Worm (Caenorhabditis elegans): ENCODE results near the gene ZK1248.15.
A peak's percentile ranks its signal among the peaks of the same experiment; 100 is the strongest.
"Not testable (repeated sequence)": the region's sequence is repeated elsewhere in the genome, so short reads cannot be mapped to it uniquely, and the experiment has no call there.

ZK1248.15 gene

DNA sequence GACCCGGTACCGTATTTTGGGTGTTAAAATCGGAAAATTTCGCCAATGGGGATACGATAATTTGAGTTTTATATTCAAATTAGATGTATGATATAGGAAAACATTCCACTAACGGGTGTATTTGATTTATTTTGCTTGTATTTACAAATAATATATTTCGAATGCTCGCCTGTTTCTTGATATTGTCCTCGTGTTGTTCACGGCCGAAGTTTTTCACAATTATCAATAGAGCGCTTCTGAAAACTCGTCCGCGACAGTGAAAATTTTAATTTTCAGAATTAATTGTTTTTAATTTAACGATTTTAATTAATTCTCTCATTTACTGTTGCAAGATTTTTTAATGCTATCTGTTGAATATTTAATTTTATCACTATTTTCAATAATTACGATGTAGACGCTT is 18.7 kb downstream of the ZK1248.15 start (continued):
- TF ChIP-seq dmd-9 (GFP tag; IDR thresholded peaks at IDR 0.05), result 0 out of 2 replicates have a peak, but pooled peaks have one; percentile 40

DNA sequence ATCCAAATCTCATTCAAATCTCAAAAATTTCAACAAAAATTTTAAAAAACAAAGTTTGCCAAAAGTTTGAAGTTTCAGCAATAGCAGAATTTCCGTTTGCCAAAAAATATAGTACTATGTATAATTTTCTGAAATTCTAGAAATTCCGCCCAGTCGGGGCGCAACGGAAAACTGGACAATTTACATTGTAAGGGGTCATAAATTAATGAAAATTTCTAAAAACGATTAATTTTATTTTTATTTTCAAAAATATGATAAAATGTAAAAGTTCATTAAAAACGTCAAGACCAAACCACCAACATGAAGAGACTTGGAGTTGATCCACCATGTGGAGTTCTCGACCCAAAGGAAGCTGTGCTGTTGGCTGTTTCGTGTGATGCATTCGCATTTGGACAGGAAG is 20.1 kb downstream of the ZK1248.15 start, which contains the start of gene ZK1248.4:
Gene ZK1248.4, plus strand, starts transcription at position 301 of the 400 bp plus-strand sequence.
- no peak for TF ChIP-seq nhr-11 (tag; optimal IDR thresholded peaks at IDR 0.05)
- TF ChIP-seq ces-1 (GFP tag; optimal IDR thresholded peaks at IDR 0.05), result no peak
- TF ChIP-seq ZK337.2 (GFP tag; IDR thresholded peaks at IDR 0.05), result no peak
- TF ChIP-seq ctbp-1 (GFP tag; IDR thresholded peaks at IDR 0.05), result no peak
- TF ChIP-seq fkh-10 (GFP tag; optimal IDR thresholded peaks at IDR 0.05), result no peak
- no peak for TF ChIP-seq nhr-102 (tag; optimal IDR thresholded peaks at IDR 0.05)

- no peak for TF ChIP-seq nhr-102 (tag; optimal IDR thresholded peaks at IDR 0.05)
- no peak for TF ChIP-seq nhr-25 (tag; optimal IDR thresholded peaks at IDR 0.05; ENCODE audit: borderline replicate concordance, insufficient read depth)
- TF ChIP-seq snpc-1.2 (GFP tag; IDR thresholded peaks at IDR 0.05), result no peak
These were observed 22.0 kb downstream of the ZK1248.15 start, which contains the start of gene ZK1248.20 for ce11 chrII:5816346-5816745. ZK1248.20 (plus strand) TSS chrII:5816646.

ce11 chrII:5815382-5815781 is 23.0 kb downstream of the ZK1248.15 start, which contains the start of gene wago-5:
wago-5 (minus strand) TSS chrII:5815482.
- TF ChIP-seq spr-3 (GFP tag; optimal IDR thresholded peaks at IDR 0.05); mdt-29 (GFP tag; IDR thresholded peaks at IDR 0.05); nhr-11 (tag; optimal IDR thresholded peaks at IDR 0.05): not testable (repeated sequence)

DNA sequence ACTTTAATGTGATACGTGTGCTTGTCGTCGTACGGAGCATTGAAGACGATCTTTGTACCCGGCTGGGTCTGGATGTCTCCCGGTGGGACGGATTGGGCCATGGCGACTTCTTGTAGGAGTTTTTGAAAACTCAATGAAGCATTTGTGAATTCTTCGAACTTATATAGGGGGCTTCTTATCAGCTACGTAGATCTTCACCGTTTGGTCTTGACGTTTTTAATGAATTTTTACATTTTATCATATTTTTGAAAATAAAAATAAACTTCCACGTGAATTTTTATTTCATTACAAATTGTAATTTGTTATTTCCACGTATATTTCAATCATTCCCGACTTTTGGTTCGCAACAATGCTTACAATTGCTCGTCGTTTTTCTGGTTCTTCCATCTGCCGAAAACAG is 28.1 kb downstream of the ZK1248.15 start, which contains the start of the genes msp-64 and ZK1248.5:
Gene msp-64, minus strand, starts transcription at position 101 of the 400 bp plus-strand sequence.
Gene ZK1248.5, plus strand, starts transcription at position 285 of the 400 bp plus-strand sequence.
- no peak for TF ChIP-seq nhr-11 (tag; optimal IDR thresholded peaks at IDR 0.05)
- no peak for TF ChIP-seq aly-2 (tag; optimal IDR thresholded peaks at IDR 0.05)
- TF ChIP-seq ceh-20 (GFP tag; IDR thresholded peaks at IDR 0.05), result no peak
- TF ChIP-seq nhr-102 (tag; optimal IDR thresholded peaks at IDR 0.05), result no peak
- no peak for TF ChIP-seq unc-62 (GFP tag; optimal IDR thresholded peaks at IDR 0.05 in 1 of 2)
- no peak for TF ChIP-seq unc-62 (tag; optimal IDR thresholded peaks at IDR 0.05)
- TF ChIP-seq mep-1 (tag; optimal IDR thresholded peaks at IDR 0.05), result no peak
- TF ChIP-seq zip-11 (GFP tag; IDR thresholded peaks at IDR 0.05), result no peak
- no peak for TF ChIP-seq nhr-41 (GFP tag; IDR thresholded peaks at IDR 0.05)
- no peak for TF ChIP-seq ceh-32 (tag; optimal IDR thresholded peaks at IDR 0.05; ENCODE audit: poor library complexity)
- no peak for TF ChIP-seq F37D6.2 (tag; optimal IDR thresholded peaks at IDR 0.05)
- TF ChIP-seq snpc-1.2 (GFP tag; IDR thresholded peaks at IDR 0.05), result no peak
- TF ChIP-seq R02D3.7 (tag; optimal IDR thresholded peaks at IDR 0.05), result no peak
- no peak for TF ChIP-seq hmg-1.1 (GFP tag; IDR thresholded peaks at IDR 0.05)
- TF ChIP-seq ces-1 (GFP tag; optimal IDR thresholded peaks at IDR 0.05), result no peak

DNA sequence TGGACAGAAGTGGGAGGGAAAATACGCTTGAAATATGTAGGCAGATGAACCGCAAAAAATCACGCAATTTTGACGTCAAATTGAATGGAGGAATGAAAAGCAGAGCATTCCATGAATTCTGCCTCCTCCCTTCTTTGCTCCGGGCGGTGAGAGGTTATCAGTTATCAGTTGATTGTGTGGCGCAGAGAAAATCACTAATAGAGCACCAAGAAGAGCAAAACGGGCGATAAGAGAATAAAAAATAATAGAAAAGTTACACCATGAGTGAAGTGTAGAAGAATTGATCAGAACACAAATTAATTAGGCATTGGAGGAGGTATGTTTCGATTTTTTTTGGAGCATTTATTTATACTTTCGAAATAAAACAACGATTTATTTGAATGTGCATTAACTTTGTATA is 31.8 kb downstream of the ZK1248.15 start:
- TF ChIP-seq unc-39 (tag; optimal IDR thresholded peaks at IDR 0.05) (no peak), mep-1 (tag; optimal IDR thresholded peaks at IDR 0.05) (no peak), F44E2.7 (GFP tag; IDR thresholded peaks at IDR 0.05) (no peak), dmd-9 (GFP tag; IDR thresholded peaks at IDR 0.05) (no peak), mxl-3 (GFP tag; optimal IDR thresholded peaks at IDR 0.05) (no peak), daf-12 (tag; optimal IDR thresholded peaks at IDR 0.05) (no peak), dmd-8 (GFP tag; IDR thresholded peaks at IDR 0.05) (no peak), pha-4 (GFP tag; IDR thresholded peaks at IDR 0.05) (no peak), pha-4 (tag; optimal IDR thresholded peaks at IDR 0.05) (no peak), nhr-11 (tag; optimal IDR thresholded peaks at IDR 0.05) (no peak), lin-1 (GFP tag; IDR thresholded peaks at IDR 0.05) (0 out of 2 replicates have a peak, but pooled peaks have one; percentile 26), ztf-11 (tag; optimal IDR thresholded peaks at IDR 0.05) (no peak), F10B5.3 (tag; optimal IDR thresholded peaks at IDR 0.05) (no peak), madf-5 (GFP tag; IDR thresholded peaks at IDR 0.05) (no peak), mes-2 (tag; optimal IDR thresholded peaks at IDR 0.05; ENCODE audit: poor library complexity, severe bottlenecking) (no peak), hlh-11 (tag; optimal IDR thresholded peaks at IDR 0.05) (peak; percentile 64), ceh-32 (tag; optimal IDR thresholded peaks at IDR 0.05; ENCODE audit: poor library complexity) (no peak), ama-1 (optimal IDR thresholded peaks at IDR 0.05) (no peak), daf-16 (GFP tag; optimal IDR thresholded peaks at IDR 0.05) (no peak), daf-16 (tag; optimal IDR thresholded peaks at IDR 0.05) (peak; percentile 38), spr-3 (GFP tag; optimal IDR thresholded peaks at IDR 0.05) (no peak), T26A8.4 (GFP tag; IDR thresholded peaks at IDR 0.05) (no peak), tra-1 (GFP tag; IDR thresholded peaks at IDR 0.05) (no peak), lsy-2 (tag; optimal IDR thresholded peaks at IDR 0.05) (no peak)

Measured in whole organism, L4 larva.